Fruit fly (Drosophila melanogaster): ENCODE data around the gene CG7841.

DNA sequence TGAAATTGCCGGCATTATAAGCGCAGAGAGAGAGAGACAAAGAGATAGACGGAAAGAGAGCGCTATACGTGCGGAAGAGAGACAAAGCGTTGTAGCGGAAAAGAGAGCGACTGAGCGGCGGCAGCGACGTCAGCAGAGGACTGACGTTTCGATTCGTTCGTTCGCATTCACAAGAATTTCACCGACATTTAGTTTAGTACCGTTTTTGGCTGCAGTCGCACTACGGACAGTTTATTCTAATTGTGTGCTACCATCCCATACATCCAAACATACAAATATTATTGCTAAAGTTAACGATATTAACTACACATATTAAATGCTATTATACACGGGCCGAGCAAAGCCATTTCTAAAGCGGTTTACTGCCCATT is 27.2 kb upstream of the CG7841 start, which contains the start of gene CrebA:
- TF ChIP-seq CG8159 (tag; optimal IDR thresholded peaks at IDR 0.05) = no peak
- no peak for TF ChIP-seq Pif1A (GFP tag; optimal IDR thresholded peaks at IDR 0.05)
- TF ChIP-seq CG8301 (tag; optimal IDR thresholded peaks at IDR 0.05) = no peak
- no peak for TF ChIP-seq D1 (tag; optimal IDR thresholded peaks at IDR 0.05)
- TF ChIP-seq CG9948 (tag; optimal IDR thresholded peaks at IDR 0.05) = no peak
- peak; percentile 56 for TF ChIP-seq CG4496 (GFP tag; IDR thresholded peaks at IDR 0.05)
- TF ChIP-seq Pif1B (GFP tag; optimal IDR thresholded peaks at IDR 0.05) = no peak
- TF ChIP-seq Ets98B (GFP tag; IDR thresholded peaks at IDR 0.05) = peak; percentile 41; the same call in 1 of the 2 replicates
- no peak for TF ChIP-seq CG15710 (tag; optimal IDR thresholded peaks at IDR 0.05)
- no peak for TF ChIP-seq EcR (GFP tag; optimal IDR thresholded peaks at IDR 0.05)
- TF ChIP-seq CG12605 (GFP tag; IDR thresholded peaks at IDR 0.05) = peak; percentile 88
- no peak for TF ChIP-seq CG17806 (tag; optimal IDR thresholded peaks at IDR 0.05)
- no peak for TF ChIP-seq rn (GFP tag; IDR thresholded peaks at IDR 0.05)

Measured in whole organism, pupa.